Worm (Caenorhabditis elegans): ENCODE measurements around the gene ntp-1.

DNA sequence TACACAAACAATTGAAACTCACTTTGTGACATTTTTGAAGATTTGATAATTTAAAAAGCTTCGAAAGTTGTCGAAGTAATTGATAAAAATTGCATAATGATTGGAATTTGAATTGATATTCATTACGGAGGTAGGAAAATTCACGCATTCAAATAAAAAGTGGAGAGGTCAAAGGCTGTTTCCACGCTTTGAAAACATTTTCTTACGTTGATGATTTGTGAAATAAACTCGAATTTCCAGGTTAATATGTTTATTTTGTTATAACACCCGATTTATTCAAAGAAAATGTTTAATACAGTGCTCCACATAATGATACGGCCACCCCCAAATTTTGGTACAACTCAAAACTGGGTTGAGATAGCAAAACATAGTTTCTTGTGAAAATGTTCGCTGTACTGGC is 8.6 kb upstream of the ntp-1 start, which contains the start of gene C33H5.16:
- TF ChIP-seq nhr-12 (tag; optimal IDR thresholded peaks at IDR 0.05) = no peak
- no peak for TF ChIP-seq nhr-76 (tag; optimal IDR thresholded peaks at IDR 0.05)
- no peak for TF ChIP-seq dsc-1 (tag; optimal IDR thresholded peaks at IDR 0.05)
- no peak for TF ChIP-seq ztf-4 (tag; optimal IDR thresholded peaks at IDR 0.05)
- TF ChIP-seq nhr-28 (tag; optimal IDR thresholded peaks at IDR 0.05) = no peak
- no peak for TF ChIP-seq vab-15 (tag; optimal IDR thresholded peaks at IDR 0.05)
- no peak for TF ChIP-seq tbx-2 (tag; optimal IDR thresholded peaks at IDR 0.05)
- no peak for TF ChIP-seq zag-1 (tag; optimal IDR thresholded peaks at IDR 0.05)
- no peak for TF ChIP-seq elt-2 (tag; optimal IDR thresholded peaks at IDR 0.05)
- no peak for TF ChIP-seq lin-13 (GFP tag; optimal IDR thresholded peaks at IDR 0.05)
- TF ChIP-seq fkh-10 (GFP tag; optimal IDR thresholded peaks at IDR 0.05) = no peak
- no peak for TF ChIP-seq ama-1 (optimal IDR thresholded peaks at IDR 0.05)
